Fruit fly (Drosophila melanogaster): Measurements from ENCODE around the gene bves.
A peak's percentile ranks its signal among the peaks of the same experiment; 100 is the strongest.

The bves gene

dm6 chrX:21035208-21035937 lies 18.4 kb upstream of the bves start, which contains the start of gene Ntf-2:
TSS of gene Ntf-2 (plus strand) at chrX:21035469.
- TF ChIP-seq CG5180 (GFP tag; optimal IDR thresholded peaks at IDR 0.05) (no peak), CrebB (tag; optimal IDR thresholded peaks at IDR 0.05) (no peak), Trl (optimal IDR thresholded peaks at IDR 0.05) (no peak), Trl (GFP tag; optimal IDR thresholded peaks at IDR 0.05) (no peak), dm (GFP tag; optimal IDR thresholded peaks at IDR 0.05) (no peak), ttk (GFP tag; IDR thresholded peaks at IDR 0.05) (no peak), CG17361 (GFP tag; IDR thresholded peaks at IDR 0.05) (no peak), Myb (GFP tag; optimal IDR thresholded peaks at IDR 0.05) (peak; percentile 28), sd (tag; optimal IDR thresholded peaks at IDR 0.05) (no peak), unpg (GFP tag; optimal IDR thresholded peaks at IDR 0.05) (no peak), phol (tag; optimal IDR thresholded peaks at IDR 0.05) (peak; percentile 4), p53 (GFP tag; optimal IDR thresholded peaks at IDR 0.05) (no peak), klu (GFP tag; IDR thresholded peaks at IDR 0.05) (0 out of 2 replicates have a peak, but pooled peaks have one; percentile 14), CG34422 (GFP tag; IDR thresholded peaks at IDR 0.05) (peak; percentile 34; the same call in 1 of the 3 replicates), sqz (GFP tag; optimal IDR thresholded peaks at IDR 0.05) (no peak), CG11093 (GFP tag; IDR thresholded peaks at IDR 0.05) (no peak), CG32772 (GFP tag; IDR thresholded peaks at IDR 0.05) (no peak), Ets97D (GFP tag; optimal IDR thresholded peaks at IDR 0.05) (peak; percentile 54), pho (GFP tag; optimal IDR thresholded peaks at IDR 0.05) (peak; percentile 17), CTCF (GFP tag; optimal IDR thresholded peaks at IDR 0.05) (no peak), Dip2 (GFP tag; IDR thresholded peaks at IDR 0.05) (no peak), CG15073 (GFP tag; optimal IDR thresholded peaks at IDR 0.05) (no peak), lab (GFP tag; optimal IDR thresholded peaks at IDR 0.05) (peak; percentile 12), Oli (tag; optimal IDR thresholded peaks at IDR 0.05) (no peak), CG5953 (GFP tag; IDR thresholded peaks at IDR 0.05) (no peak), CG11695 (GFP tag; IDR thresholded peaks at IDR 0.05) (no peak), CG8924 (tag; optimal IDR thresholded peaks at IDR 0.05) (no peak), ind (GFP tag; optimal IDR thresholded peaks at IDR 0.05) (no peak), dysf (GFP tag; IDR thresholded peaks at IDR 0.05) (no peak), gcm (GFP tag; optimal IDR thresholded peaks at IDR 0.05) (no peak), lmd (GFP tag; IDR thresholded peaks at IDR 0.05) (no peak; the same call in 1 of the 2 replicates), CG10267 (tag; optimal IDR thresholded peaks at IDR 0.05) (no peak), tio (GFP tag; optimal IDR thresholded peaks at IDR 0.05) (no peak), Ada2b (GFP tag; IDR thresholded peaks at IDR 0.05) (no peak), YL-1 (GFP tag; optimal IDR thresholded peaks at IDR 0.05) (no peak), CG1024 (GFP tag; IDR thresholded peaks at IDR 0.05) (no peak), sna (GFP tag; IDR thresholded peaks at IDR 0.05; ENCODE audit: partially characterized antibody) (peak; percentile 55; the same call in 1 of the 2 replicates), Dll (GFP tag; IDR thresholded peaks at IDR 0.05; ENCODE audit: partially characterized antibody) (peak; percentile 75), Side (GFP tag; optimal IDR thresholded peaks at IDR 0.05) (no peak), bbx (GFP tag; IDR thresholded peaks at IDR 0.05; ENCODE audit: partially characterized antibody) (peak; percentile 90), rib (GFP tag; IDR thresholded peaks at IDR 0.05) (no peak), CoRest (tag; optimal IDR thresholded peaks at IDR 0.05) (peak; percentile 8), CG4854 (GFP tag; optimal IDR thresholded peaks at IDR 0.05) (no peak), CG30403 (GFP tag; optimal IDR thresholded peaks at IDR 0.05) (no peak), odd (GFP tag; optimal IDR thresholded peaks at IDR 0.05) (no peak), CG34376 (GFP tag; optimal IDR thresholded peaks at IDR 0.05) (no peak), her (GFP tag; optimal IDR thresholded peaks at IDR 0.05) (no peak), E2f2 (GFP tag; IDR thresholded peaks at IDR 0.05) (peak; percentile 64), CG13424 (tag; optimal IDR thresholded peaks at IDR 0.05) (peak; percentile 27), CG6654 (GFP tag; optimal IDR thresholded peaks at IDR 0.05) (no peak), Nf-YB (GFP tag; optimal IDR thresholded peaks at IDR 0.05) (no peak)

Data from whole organism, embryonic.